Worm (Caenorhabditis elegans): Measurements from ENCODE around the gene pqn-80.

DNA sequence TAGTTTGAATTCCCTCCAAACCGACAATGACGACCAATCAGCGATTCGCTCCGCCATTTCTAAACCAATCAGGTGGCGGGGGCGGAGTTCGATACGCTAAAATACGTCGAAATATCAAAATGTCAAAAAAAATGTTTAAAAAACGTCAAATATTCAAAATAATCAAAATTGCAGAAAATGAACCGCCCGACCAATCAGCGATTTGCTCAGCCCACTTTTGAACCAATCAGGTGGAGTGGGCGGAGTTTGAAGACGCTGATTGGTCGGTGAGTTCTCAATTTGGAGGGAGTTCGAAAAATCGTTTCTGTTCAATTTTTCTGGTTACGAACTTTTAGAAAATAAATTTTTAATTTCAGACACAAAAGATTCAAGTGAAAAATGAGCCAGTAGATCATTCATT lies 18.3 kb downstream of the pqn-80 start:
- TF ChIP-seq snpc-4 (GFP tag; optimal IDR thresholded peaks at IDR 0.05) (no peak), snpc-4 (tag; optimal IDR thresholded peaks at IDR 0.05) (no peak), ztf-26 (tag; optimal IDR thresholded peaks at IDR 0.05) (no peak), ets-4 (GFP tag; optimal IDR thresholded peaks at IDR 0.05) (no peak), madf-8 (GFP tag; conservative IDR thresholded peaks at IDR 0.05) (no peak), rec-8 (tag; optimal IDR thresholded peaks at IDR 0.05) (no peak), dpff-1 (tag; optimal IDR thresholded peaks at IDR 0.05) (no peak), zfh-2 (GFP tag; conservative IDR thresholded peaks at IDR 0.05) (no peak)

Data from whole organism, young adult.